Worm (Caenorhabditis elegans): ENCODE measurements around the gene sri-78.

ce11 chrII:3220723-3221122, 35.8 kb downstream of the sri-78 start, which contains the start of gene ZC239.22:
- TF ChIP-seq hlh-30 (tag; optimal IDR thresholded peaks at IDR 0.05; ENCODE audit: insufficient read depth): no peak
- TF ChIP-seq R02D3.7 (tag; optimal IDR thresholded peaks at IDR 0.05): no peak
- no peak for TF ChIP-seq spr-3 (GFP tag; optimal IDR thresholded peaks at IDR 0.05)
- TF ChIP-seq nhr-25 (tag; optimal IDR thresholded peaks at IDR 0.05; ENCODE audit: borderline replicate concordance, insufficient read depth): no peak
- no peak for TF ChIP-seq T20F7.1 (GFP tag; optimal IDR thresholded peaks at IDR 0.05)
- TF ChIP-seq vab-7 (GFP tag; IDR thresholded peaks at IDR 0.05): no peak
- TF ChIP-seq snpc-4 (tag; optimal IDR thresholded peaks at IDR 0.05): no peak
- no peak for TF ChIP-seq ceh-32 (tag; optimal IDR thresholded peaks at IDR 0.05; ENCODE audit: poor library complexity)
- TF ChIP-seq nhr-77 (tag; optimal IDR thresholded peaks at IDR 0.05): no peak
- TF ChIP-seq nhr-28 (tag; optimal IDR thresholded peaks at IDR 0.05): no peak
- TF ChIP-seq lin-13 (GFP tag; optimal IDR thresholded peaks at IDR 0.05): no peak
- TF ChIP-seq unc-62 (GFP tag; optimal IDR thresholded peaks at IDR 0.05 in 1 of 2): no peak
- no peak for TF ChIP-seq unc-62 (tag; optimal IDR thresholded peaks at IDR 0.05)
